Worm (Caenorhabditis elegans) whole organism, young adult: ENCODE results near the gene Y69E1A.8.
"Not testable (repeated sequence)": the region's sequence is repeated elsewhere in the genome, so short reads cannot be mapped to it uniquely, and the experiment has no call there.

Experiments
- B0035.1 ChIP-seq: sonication (generic microtip); optimal IDR thresholded peaks from 2 replicates; lab custom pipeline; 2016; ENCODE audit warnings: missing genetic modification characterization, mild to moderate bottlenecking, missing compliant biosample characterization, missing genotype, missing genetic modification reagents
- F10E7.11 ChIP-seq: sonication (generic microtip); optimal IDR thresholded peaks from 2 replicates; lab custom pipeline; 2017; ENCODE audit warnings: mild to moderate bottlenecking, missing genetic modification characterization, moderate library complexity, missing compliant biosample characterization
- F57C9.4 ChIP-seq: sonication (generic microtip); optimal IDR thresholded peaks from 2 replicates; lab custom pipeline; 2017; ENCODE audit warnings: mild to moderate bottlenecking, missing genetic modification characterization, missing compliant biosample characterization
- T07F8.4 ChIP-seq: sonication (generic microtip); optimal IDR thresholded peaks from 2 replicates; lab custom pipeline; 2016; ENCODE audit warnings: mild to moderate bottlenecking, missing genetic modification characterization, moderate library complexity, missing compliant biosample characterization
- T26A5.8 ChIP-seq: sonication (generic microtip); optimal IDR thresholded peaks from 2 replicates; lab custom pipeline; 2016; ENCODE audit warnings: missing genetic modification characterization, missing compliant biosample characterization
- attf-3 ChIP-seq: fragments of 200-800 bp; sonication (Bioruptor generic); conservative IDR thresholded peaks from 2 replicates; pipeline ENCODE4 v1.3.6; 2022; ENCODE audit warnings: missing genetic modification reagents, missing genetic modification characterization, missing compliant biosample characterization
- bed-1 ChIP-seq: fragments of 200-800 bp; sonication (Bioruptor generic); IDR thresholded peaks from 2 replicates; pipeline ENCODE4 v1.3.6; 2022; ENCODE audit warnings: missing genetic modification reagents, missing genetic modification characterization, missing compliant biosample characterization
- bed-2 ChIP-seq: fragments of 200-800 bp; sonication (Bioruptor generic); IDR thresholded peaks from 2 replicates; pipeline ENCODE4 v1.3.6; 2022; ENCODE audit warnings: missing genetic modification reagents, missing genetic modification characterization, missing compliant biosample characterization
- ceh-40 ChIP-seq: fragments of 200-800 bp; sonication (Bioruptor generic); IDR thresholded peaks from 2 replicates; pipeline ENCODE4 v1.3.6; 2022; ENCODE audit warnings: missing genetic modification characterization, missing compliant biosample characterization
- ceh-58 ChIP-seq: fragments of 200-800 bp; sonication (Bioruptor generic); IDR thresholded peaks from 2 replicates; pipeline ENCODE4 v1.3.6; 2022; ENCODE audit warnings: missing genetic modification characterization, missing compliant biosample characterization
- ceh-79 ChIP-seq: sonication (generic microtip); optimal IDR thresholded peaks from 2 replicates; lab custom pipeline; 2017; ENCODE audit warnings: mild to moderate bottlenecking, missing genetic modification characterization, missing compliant biosample characterization
- chd-7 ChIP-seq: sonication (generic microtip); optimal IDR thresholded peaks from 2 replicates; lab custom pipeline; 2016; ENCODE audit warnings: mild to moderate bottlenecking, missing genetic modification characterization, moderate library complexity, missing compliant biosample characterization
- dpl-1 ChIP-seq: fragments of 150-350 bp; optimal IDR thresholded peaks from 2 replicates; lab custom pipeline; 2014; ENCODE audit warnings: missing biosample characterization, missing genetic modification reagents, missing genetic modification characterization
- efl-1 ChIP-seq: fragments of 150-350 bp; optimal IDR thresholded peaks from 2 replicates; lab custom pipeline; 2014; ENCODE audit warnings: missing biosample characterization, missing genetic modification reagents, missing genetic modification characterization
- ekl-4 ChIP-seq: fragments of 200-800 bp; sonication (Bioruptor generic); IDR thresholded peaks from 2 replicates; pipeline ENCODE4 v1.3.6; 2022; ENCODE audit warnings: missing genetic modification reagents, missing genetic modification characterization, missing compliant biosample characterization
- hlh-12 ChIP-seq: sonication (generic microtip); optimal IDR thresholded peaks from 2 replicates; lab custom pipeline; 2016; ENCODE audit warnings: missing genetic modification characterization, missing compliant biosample characterization
- hrde-1 ChIP-seq: sonication (generic microtip); optimal IDR thresholded peaks from 2 replicates; lab custom pipeline; 2016; ENCODE audit warnings: missing genetic modification characterization, mild to moderate bottlenecking, missing compliant biosample characterization, moderate library complexity, missing genotype, missing genetic modification reagents, borderline replicate concordance
- let-526 ChIP-seq: fragments of 200-800 bp; sonication (Bioruptor generic); IDR thresholded peaks from 2 replicates; pipeline ENCODE4 v1.3.6; 2022; ENCODE audit warnings: missing genetic modification reagents, missing genetic modification characterization, missing compliant biosample characterization
- lin-35 ChIP-seq, 3 experiments: fragments of 150-350 bp in 2 of 3; sonication (generic microtip) in 1 of 3; optimal IDR thresholded peaks; 2 replicates each; lab custom pipeline; 2014 to 2018; ENCODE audit warnings: missing biosample characterization in 3 of 3, missing genetic modification characterization in 3 of 3, missing genetic modification reagents in 3 of 3
- madf-10 ChIP-seq: sonication (generic microtip); optimal IDR thresholded peaks from 2 replicates; lab custom pipeline; 2016; ENCODE audit warnings: mild to moderate bottlenecking, missing genetic modification characterization, missing compliant biosample characterization
- mel-28 ChIP-seq: sonication (generic microtip); optimal IDR thresholded peaks from 2 replicates; lab custom pipeline; 2016; ENCODE audit warnings: borderline replicate concordance, mild to moderate bottlenecking, missing genetic modification characterization, missing compliant biosample characterization
- nfya-1 ChIP-seq: sonication (generic microtip); optimal IDR thresholded peaks from 2 replicates; lab custom pipeline; 2017; ENCODE audit warnings: antibody characterized with exemption, missing compliant biosample characterization, missing genetic modification characterization, borderline replicate concordance; ENCODE audit not compliant: insufficient read depth
- nfya-2 ChIP-seq: fragments of 200-800 bp; sonication (Bioruptor generic); IDR thresholded peaks from 2 replicates; pipeline ENCODE4 v1.3.6; 2022; ENCODE audit warnings: missing genetic modification reagents, missing genetic modification characterization, missing compliant biosample characterization
- nhr-27 ChIP-seq: fragments of 200-800 bp; sonication (Bioruptor generic); optimal IDR thresholded peaks from 2 replicates; lab custom pipeline; 2018; ENCODE audit warnings: mild to moderate bottlenecking, missing genetic modification characterization, moderate library complexity, missing compliant biosample characterization
- rcor-1 ChIP-seq: fragments of 200-800 bp; sonication (Bioruptor generic); IDR thresholded peaks from 2 replicates; pipeline ENCODE4 v1.3.6; 2022; ENCODE audit warnings: missing genetic modification reagents, missing genetic modification characterization, missing compliant biosample characterization
- rec-8 ChIP-seq, 2 experiments: sonication (generic microtip); optimal IDR thresholded peaks; 2 replicates each; lab custom pipeline; 2016; ENCODE audit warnings: mild to moderate bottlenecking in 2 of 2, missing genetic modification characterization in 2 of 2, missing genetic modification reagents in 2 of 2, missing genotype in 2 of 2, missing biosample characterization in 1 of 2, missing compliant biosample characterization in 1 of 2, moderate library complexity in 1 of 2
- rpc-1 ChIP-seq, 2 experiments: fragments of 150-350 bp in 1 of 2; sonication (generic microtip) in 1 of 2; optimal IDR thresholded peaks; 2 replicates each; lab custom pipeline; 2014 to 2018; ENCODE audit warnings: missing biosample characterization in 1 of 2, missing genetic modification characterization in 1 of 2, missing genetic modification reagents in 1 of 2, missing genotype in 1 of 2
- sea-2 ChIP-seq: fragments of 200-800 bp; sonication (Bioruptor generic); IDR thresholded peaks from 2 replicates; pipeline ENCODE4 v1.3.6; 2022; ENCODE audit warnings: missing genetic modification characterization, missing compliant biosample characterization
- unc-62 ChIP-seq: fragments of 150-350 bp; optimal IDR thresholded peaks from 2 replicates; lab custom pipeline; 2014; ENCODE audit warnings: missing biosample characterization, missing genetic modification reagents, missing genetic modification characterization
- zim-3 ChIP-seq: sonication (generic microtip); optimal IDR thresholded peaks from 2 replicates; lab custom pipeline; 2017; ENCODE audit warnings: mild to moderate bottlenecking, missing genetic modification characterization, moderate library complexity, missing compliant biosample characterization
- ztf-18 ChIP-seq: sonication (generic microtip); optimal IDR thresholded peaks from 2 replicates; lab custom pipeline; 2016; ENCODE audit warnings: missing genotype, mild to moderate bottlenecking, missing genetic modification characterization, missing compliant biosample characterization
- ztf-26 ChIP-seq: sonication (generic microtip); optimal IDR thresholded peaks from 2 replicates; lab custom pipeline; 2017; ENCODE audit warnings: missing genetic modification characterization, missing compliant biosample characterization

Gene Y69E1A.8

DNA sequence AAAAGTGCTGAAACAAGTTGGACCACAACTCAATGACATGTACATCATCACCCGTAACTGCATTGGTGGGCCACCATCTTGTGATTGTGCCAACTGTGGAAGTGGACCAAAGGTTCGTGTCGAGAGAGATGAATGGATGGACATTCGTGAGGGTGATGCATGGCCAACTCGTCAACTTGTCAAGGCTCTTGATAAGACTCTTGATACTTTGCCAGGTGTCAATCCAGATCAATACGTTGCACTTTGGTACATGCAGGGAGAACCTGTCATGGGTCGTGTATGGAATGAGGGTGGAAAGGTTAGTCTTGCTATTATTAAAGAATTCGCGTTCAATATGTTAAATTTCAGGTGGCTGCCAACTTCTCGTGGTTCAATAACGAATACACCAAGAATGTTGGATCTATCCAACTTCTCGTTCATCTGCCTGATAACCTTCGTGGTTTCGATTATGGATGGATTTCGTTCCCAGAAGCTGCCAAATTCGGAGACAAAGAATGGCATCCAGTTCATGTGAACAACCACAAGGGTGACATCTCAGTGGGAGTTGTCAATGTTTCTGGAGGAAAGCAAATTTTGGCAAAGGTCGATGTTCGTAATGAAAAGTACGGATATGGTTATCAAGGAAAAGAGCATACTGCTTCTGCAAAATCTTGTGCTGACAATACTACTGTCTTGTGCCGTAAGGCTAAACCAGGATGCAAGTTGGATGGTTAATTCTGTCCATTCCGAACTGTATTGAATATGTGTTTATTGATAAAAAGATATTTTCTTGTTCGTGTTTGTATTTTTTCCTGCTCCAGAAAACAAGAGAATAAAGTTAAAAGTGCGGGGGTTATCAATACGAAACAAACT is 15.8 kb upstream of the Y69E1A.8 start:
- TF ChIP-seq zim-3 (tag; lab: Kevin White, UChicago), result peak; percentile 59
- TF ChIP-seq bed-1 (GFP tag; lab: Robert Waterston, UW), result no peak
- TF ChIP-seq mel-28 (tag; lab: Kevin White, UChicago), result no peak
- TF ChIP-seq nfya-1 (tag; lab: Kevin White, UChicago), result peak; percentile 54
- TF ChIP-seq ekl-4, result no peak

DNA sequence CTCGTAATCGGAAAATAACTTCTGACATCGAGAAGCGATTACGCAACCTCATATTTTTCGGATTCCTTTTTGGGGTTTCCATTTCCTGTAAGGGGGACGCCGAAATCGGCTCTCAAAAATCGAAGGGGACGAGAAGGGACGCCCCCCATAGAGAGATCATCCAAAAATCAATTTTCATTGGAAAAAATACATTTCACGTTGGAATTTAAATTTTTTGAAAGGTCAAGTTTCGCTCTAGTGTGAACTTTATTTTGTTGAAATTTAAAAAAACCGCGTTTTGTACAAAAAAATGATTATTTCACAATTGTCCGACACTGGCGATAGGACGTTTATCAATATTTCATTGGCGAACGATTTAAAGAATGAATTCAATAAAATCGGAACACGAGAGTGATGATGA is 14.4 kb upstream of the Y69E1A.8 start, which contains the start of gene Y69E1A.3:
TSS of gene Y69E1A.3 (plus strand) at position 301 of the 400 bp plus-strand sequence.
- TF ChIP-seq sea-2, result no peak
- no peak for TF ChIP-seq madf-10 (tag; lab: Kevin White, UChicago)
- TF ChIP-seq dpl-1, result no peak
- no peak for TF ChIP-seq F10E7.11 (tag; lab: Kevin White, UChicago)
- TF ChIP-seq bed-2 (GFP tag; lab: Robert Waterston, UW), result no peak
- TF ChIP-seq nhr-27 (tag; lab: Kevin White, UChicago), result no peak
- TF ChIP-seq ceh-58 (GFP tag; lab: Robert Waterston, UW), result no peak
- TF ChIP-seq efl-1, result no peak
- TF ChIP-seq rcor-1 (GFP tag; lab: Robert Waterston, UW), result no peak
- no peak for TF ChIP-seq hlh-12 (tag; lab: Kevin White, UChicago)
- TF ChIP-seq, all 124 proteins: peak for 0

DNA sequence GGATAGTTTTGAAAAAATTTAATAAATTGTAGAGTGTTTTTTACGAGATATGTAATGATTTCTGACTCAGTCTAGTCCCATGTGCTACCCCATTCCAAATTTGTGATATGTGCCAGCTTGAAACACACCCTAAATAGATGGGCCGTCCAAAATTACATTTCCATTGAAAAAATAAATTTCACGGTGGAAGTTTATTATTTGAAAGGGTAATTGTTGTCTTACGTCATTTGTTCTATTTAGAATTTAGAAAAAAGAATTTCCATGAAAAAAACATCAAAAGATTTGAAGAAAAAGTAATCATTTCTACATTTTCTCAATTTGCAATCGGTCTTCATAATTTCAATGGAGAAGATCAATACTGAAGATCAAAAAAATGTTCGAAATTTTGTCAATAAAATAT is 11.4 kb upstream of the Y69E1A.8 start, which contains the start of gene Y69E1A.4:
TSS of gene Y69E1A.4 (plus strand) at position 301 of the 400 bp plus-strand sequence.
- TF ChIP-seq attf-3; F10E7.11 (tag; lab: Kevin White, UChicago); let-526: not testable (repeated sequence)

DNA sequence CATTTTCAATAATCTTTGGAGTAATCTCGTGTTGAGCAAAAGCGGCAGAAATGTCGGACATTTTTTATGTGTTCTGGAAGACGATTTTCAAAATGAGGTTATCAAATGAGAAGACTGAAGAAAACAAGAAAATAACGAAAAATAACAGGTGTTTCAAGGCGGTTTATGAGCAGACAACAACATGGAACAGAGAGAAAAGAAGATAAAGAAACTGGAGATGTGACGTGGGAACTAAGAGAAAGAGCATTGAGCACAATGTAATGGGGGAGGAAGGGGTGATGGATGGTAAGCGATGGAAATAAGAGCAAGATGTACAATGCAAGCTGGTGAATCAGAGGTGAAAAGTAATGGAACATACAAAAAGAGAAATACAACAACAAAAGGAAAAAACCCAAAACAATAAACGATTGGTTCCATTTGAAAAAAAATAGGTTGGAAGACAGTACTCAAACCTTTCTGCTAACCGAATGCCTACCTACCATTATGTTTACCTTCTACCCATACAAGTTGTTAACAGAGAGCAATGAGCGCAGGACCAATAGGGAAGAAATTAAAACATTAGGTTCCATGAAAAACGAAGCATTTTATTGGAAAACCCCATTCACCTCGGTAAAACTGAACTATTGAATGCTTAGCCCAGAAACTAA is 8.7 kb upstream of the Y69E1A.8 start, which contains the start of gene Y69E1A.5:
TSS of gene Y69E1A.5 (minus strand) at position 73 of the 647 bp plus-strand sequence.
- TF ChIP-seq ceh-79, result no peak

DNA sequence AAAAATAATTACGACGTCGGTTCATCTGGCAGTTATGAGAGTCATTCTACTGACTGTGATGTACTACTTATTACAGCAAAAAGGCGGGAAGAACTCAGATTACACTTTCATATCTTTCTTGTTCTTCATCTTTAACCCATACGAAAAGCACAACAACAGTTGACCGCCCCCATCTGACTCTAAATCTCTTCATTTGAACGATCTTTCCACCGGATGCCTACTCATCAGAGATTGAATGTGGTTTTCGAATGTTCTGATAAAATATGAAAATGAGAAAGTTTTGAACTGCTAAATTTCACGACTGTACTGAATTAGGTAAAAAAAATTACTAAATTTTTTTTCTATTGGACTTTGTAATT is 8.2 kb upstream of the Y69E1A.8 start, which contains the start of gene sri-19:
TSS of gene sri-19 (plus strand) at position 143 of the 359 bp plus-strand sequence.
- TF ChIP-seq T07F8.4 (tag; lab: Kevin White, UChicago) (no peak), rpc-1 (optimal IDR thresholded peaks at IDR 0.05; lab: Kevin White, UChicago) (no peak), rpc-1 (tag; optimal IDR thresholded peaks at IDR 0.05; lab: Kevin White, UChicago) (no peak), unc-62 (GFP tag; lab: Kevin White, UChicago) (no peak), ztf-26 (tag; lab: Kevin White, UChicago) (no peak), rec-8 (tag; optimal IDR thresholded peaks at IDR 0.05; lab: Kevin White, UChicago) (no peak), nfya-2 (GFP tag; lab: Robert Waterston, UW) (no peak), chd-7 (tag; lab: Kevin White, UChicago) (no peak), madf-10 (tag; lab: Kevin White, UChicago) (no peak), lin-35 (GFP tag; optimal IDR thresholded peaks at IDR 0.05; lab: Kevin White, UChicago) (no peak), T26A5.8 (tag; lab: Kevin White, UChicago) (no peak), F57C9.4 (tag; lab: Kevin White, UChicago) (no peak), ceh-40 (no peak), ztf-18 (tag; lab: Kevin White, UChicago) (no peak), ekl-4 (no peak), hrde-1 (no peak), B0035.1 (tag; lab: Kevin White, UChicago) (no peak)
- TF ChIP-seq, all 124 proteins: peak for 0
